Fruit fly (Drosophila melanogaster): ENCODE results near the gene Fer1.

DNA sequence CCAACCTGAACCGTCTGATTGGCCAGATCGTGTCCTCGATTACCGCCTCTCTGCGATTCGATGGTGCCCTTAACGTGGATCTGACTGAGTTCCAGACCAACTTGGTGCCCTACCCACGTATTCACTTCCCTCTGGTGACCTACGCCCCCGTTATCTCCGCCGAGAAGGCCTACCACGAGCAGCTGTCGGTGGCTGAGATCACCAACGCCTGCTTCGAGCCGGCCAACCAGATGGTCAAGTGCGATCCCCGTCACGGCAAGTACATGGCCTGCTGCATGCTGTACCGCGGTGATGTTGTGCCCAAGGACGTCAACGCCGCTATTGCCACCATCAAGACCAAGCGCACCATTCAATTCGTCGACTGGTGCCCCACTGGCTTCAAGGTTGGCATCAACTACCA lies 48.1 kb upstream of the Fer1 start:
- TF ChIP-seq psq (optimal IDR thresholded peaks at IDR 0.05) = no peak
- TF ChIP-seq CG8478 (optimal IDR thresholded peaks at IDR 0.05) = no peak
- no peak for TF ChIP-seq usp (GFP tag; optimal IDR thresholded peaks at IDR 0.05)
- TF ChIP-seq Dll (optimal IDR thresholded peaks at IDR 0.05) = no peak
